Worm (Caenorhabditis elegans): ENCODE data around the gene C13F10.1.

ce11 chrV:7199077-7199476 lies 24.8 kb upstream of the C13F10.1 start:
- TF ChIP-seq flt-1 (GFP tag; IDR thresholded peaks at IDR 0.05) = no peak
- TF ChIP-seq ztf-23 (GFP tag; IDR thresholded peaks at IDR 0.05) = no peak
- no peak for TF ChIP-seq ref-1 (GFP tag; conservative IDR thresholded peaks at IDR 0.05)
- TF ChIP-seq cog-1 (tag; optimal IDR thresholded peaks at IDR 0.05) = no peak
- no peak for TF ChIP-seq klf-2 (GFP tag; conservative IDR thresholded peaks at IDR 0.05)
- TF ChIP-seq ztf-29 (GFP tag; IDR thresholded peaks at IDR 0.05) = no peak
